Worm (Caenorhabditis elegans) whole organism, L2 larva: ENCODE measurements around the gene nhr-126.

Experiments
- R02D3.7 ChIP-seq: fragments of 150-350 bp; optimal IDR thresholded peaks from 2 replicates; lab custom pipeline; 2014; ENCODE audit warnings: missing biosample characterization, missing genetic modification characterization
- ama-1 ChIP-seq: fragments of 150-350 bp; optimal IDR thresholded peaks from 2 replicates; lab custom pipeline; 2018; ENCODE audit warnings: inconsistent platforms
- dmd-4 ChIP-seq: sonication (generic microtip); optimal IDR thresholded peaks from 2 replicates; lab custom pipeline; 2017; ENCODE audit warnings: missing biosample characterization, missing genetic modification characterization
- egl-27 ChIP-seq: sonication (generic microtip); optimal IDR thresholded peaks from 3 replicates; lab custom pipeline; 2017; ENCODE audit warnings: missing biosample characterization, missing genetic modification reagents, missing genetic modification characterization
- elt-1 ChIP-seq: fragments of 150-350 bp; optimal IDR thresholded peaks from 2 replicates; lab custom pipeline; 2014; ENCODE audit warnings: missing biosample characterization, missing genetic modification characterization
- fos-1 ChIP-seq: fragments of 150-350 bp; optimal IDR thresholded peaks from 2 replicates; lab custom pipeline; 2014; ENCODE audit warnings: missing biosample characterization, missing genetic modification characterization
- mbf-1 ChIP-seq: sonication (generic microtip); optimal IDR thresholded peaks from 2 replicates; lab custom pipeline; 2017; ENCODE audit warnings: missing biosample characterization, missing genetic modification characterization
- mdl-1 ChIP-seq, 2 experiments: fragments of 150-350 bp in 1 of 2; sonication (generic microtip) in 1 of 2; optimal IDR thresholded peaks; 2 replicates each; lab custom pipeline; 2017; ENCODE audit warnings: missing biosample characterization in 2 of 2, missing genetic modification characterization in 2 of 2
- nhr-11 ChIP-seq: fragments of 150-350 bp; optimal IDR thresholded peaks from 2 replicates; lab custom pipeline; 2014; ENCODE audit warnings: missing biosample characterization, missing genetic modification characterization
- nhr-12 ChIP-seq: fragments of 150-350 bp; optimal IDR thresholded peaks from 2 replicates; lab custom pipeline; 2014; ENCODE audit warnings: missing biosample characterization, missing genetic modification characterization
- nhr-77 ChIP-seq: fragments of 150-350 bp; optimal IDR thresholded peaks from 2 replicates; lab custom pipeline; 2014; ENCODE audit warnings: missing biosample characterization, missing genetic modification characterization
- skn-1 ChIP-seq: sonication (generic microtip); optimal IDR thresholded peaks from 2 replicates; lab custom pipeline; 2017; ENCODE audit warnings: missing biosample characterization, missing genetic modification characterization
- snpc-4 ChIP-seq: fragments of 150-350 bp; optimal IDR thresholded peaks from 2 replicates; lab custom pipeline; 2014; ENCODE audit warnings: missing biosample characterization, missing genetic modification characterization
- unc-39 ChIP-seq: fragments of 150-350 bp; optimal IDR thresholded peaks from 2 replicates; lab custom pipeline; 2014; ENCODE audit warnings: missing biosample characterization, missing genetic modification characterization

DNA sequence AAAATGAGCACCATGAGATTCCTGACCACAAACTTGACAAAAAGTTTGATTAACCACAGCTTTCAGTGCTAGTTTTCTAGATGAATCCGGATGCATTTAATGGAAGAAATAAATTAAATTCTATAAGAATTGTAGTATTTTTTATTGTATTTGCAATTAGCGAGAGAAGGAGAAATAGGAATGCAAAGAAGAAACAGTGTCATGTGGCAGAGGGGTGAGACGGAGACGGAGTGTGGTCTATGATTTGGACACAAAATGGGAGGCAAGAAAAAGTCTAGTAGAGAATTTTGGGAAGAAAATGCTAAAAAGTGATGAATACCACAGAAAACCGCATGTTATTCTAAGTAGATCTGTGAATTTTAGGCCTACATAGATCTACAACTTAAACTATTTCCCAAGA lies 49.2 kb downstream of the nhr-126 start, which contains the start of gene nhr-59:
- TF ChIP-seq ama-1 (lab: Kevin White, UChicago), result no peak
- no peak for TF ChIP-seq fos-1 (tag; lab: Kevin White, UChicago)
- TF ChIP-seq R02D3.7, result no peak
- no peak for TF ChIP-seq skn-1 (tag; lab: Kevin White, UChicago)
- no peak for TF ChIP-seq mbf-1 (tag; lab: Kevin White, UChicago)
- TF ChIP-seq nhr-77 (tag; lab: Kevin White, UChicago), result no peak
- TF ChIP-seq snpc-4 (tag; lab: Kevin White, UChicago), result no peak
- TF ChIP-seq unc-39 (tag; lab: Kevin White, UChicago), result no peak
- TF ChIP-seq nhr-11 (tag; lab: Kevin White, UChicago), result no peak
- TF ChIP-seq egl-27, result no peak
- TF ChIP-seq elt-1 (tag; lab: Kevin White, UChicago), result no peak
- no peak for TF ChIP-seq nhr-12 (tag; lab: Kevin White, UChicago)
- TF ChIP-seq mdl-1 (tag; optimal IDR thresholded peaks at IDR 0.05; lab: Kevin White, UChicago), result no peak
- TF ChIP-seq dmd-4 (tag; lab: Kevin White, UChicago), result no peak
